Fruit fly (Drosophila melanogaster) whole organism, embryonic: ENCODE data around the gene CG4133.
A peak's percentile ranks its signal among the peaks of the same experiment; 100 is the strongest.

ENCODE experiments used
- Antp ChIP-seq: fragments of 200-800 bp; sonication (Bioruptor generic); optimal IDR thresholded peaks from 3 replicates; lab custom pipeline; 2016; ENCODE audit warnings: missing biosample characterization, missing genetic modification characterization
- CG10274 ChIP-seq: fragments of 200-800 bp; sonication (Bioruptor generic); optimal IDR thresholded peaks from 3 replicates; lab custom pipeline; 2017; ENCODE audit warnings: missing biosample characterization, mild to moderate bottlenecking, missing genetic modification characterization
- CG11696 ChIP-seq: fragments of 200-800 bp; sonication (Bioruptor generic); IDR thresholded peaks from 2 replicates; pipeline ENCODE4 v1.3.6; 2022; ENCODE audit warnings: missing biosample characterization, missing genetic modification characterization
- CG11723 ChIP-seq: fragments of 200-800 bp; sonication (Bioruptor generic); optimal IDR thresholded peaks from 2 replicates; lab custom pipeline; 2017; ENCODE audit warnings: missing biosample characterization, mild to moderate bottlenecking, missing genetic modification characterization
- CG14014 ChIP-seq: fragments of 200-800 bp; sonication (Bioruptor generic); IDR thresholded peaks from 2 replicates; pipeline ENCODE4 v1.3.6; 2022; ENCODE audit warnings: missing biosample characterization, missing genetic modification characterization
- CG15011 ChIP-seq: fragments of 200-800 bp; sonication (Bioruptor generic); optimal IDR thresholded peaks from 3 replicates; lab custom pipeline; 2018; ENCODE audit warnings: missing biosample characterization, mild to moderate bottlenecking, missing genetic modification characterization
- CG15073 ChIP-seq: fragments of 200-800 bp; sonication (Bioruptor generic); optimal IDR thresholded peaks from 2 replicates; lab custom pipeline; 2016; ENCODE audit warnings: missing biosample characterization, missing genetic modification characterization
- CG1602 ChIP-seq: fragments of 200-800 bp; sonication (Bioruptor generic); optimal IDR thresholded peaks from 3 replicates; lab custom pipeline; 2016; ENCODE audit warnings: missing biosample characterization, missing genetic modification characterization
- CG17802 ChIP-seq: fragments of 200-800 bp; sonication (Bioruptor generic); optimal IDR thresholded peaks from 2 replicates; lab custom pipeline; 2018; ENCODE audit warnings: missing biosample characterization, mild to moderate bottlenecking, missing genetic modification characterization, moderate library complexity
- CG3065 ChIP-seq: fragments of 200-800 bp; sonication (Bioruptor generic); optimal IDR thresholded peaks from 2 replicates; lab custom pipeline; 2016; ENCODE audit warnings: missing biosample characterization, missing genetic modification characterization
- CG3163 ChIP-seq: fragments of 200-800 bp; sonication (Bioruptor generic); optimal IDR thresholded peaks from 3 replicates; lab custom pipeline; 2016; ENCODE audit warnings: missing biosample characterization, missing genetic modification characterization
- CG32532 ChIP-seq: fragments of 200-800 bp; sonication (Bioruptor generic); IDR thresholded peaks from 2 replicates; pipeline ENCODE4 v1.3.6; 2022; ENCODE audit warnings: missing biosample characterization, missing genetic modification characterization
- CG3281 ChIP-seq: fragments of 200-800 bp; sonication (Bioruptor generic); optimal IDR thresholded peaks from 3 replicates; lab custom pipeline; 2017; ENCODE audit warnings: missing biosample characterization, mild to moderate bottlenecking, missing genetic modification characterization
- CG3407 ChIP-seq: fragments of 200-800 bp; sonication (Bioruptor generic); optimal IDR thresholded peaks from 2 replicates; lab custom pipeline; 2018; ENCODE audit warnings: missing biosample characterization, mild to moderate bottlenecking, missing genetic modification characterization
- CG42726 ChIP-seq: fragments of 200-800 bp; sonication (Bioruptor generic); IDR thresholded peaks from 2 replicates; pipeline ENCODE4 v1.3.6; 2022; ENCODE audit warnings: missing biosample characterization, missing genetic modification characterization; ENCODE audit not compliant: partially characterized antibody
- CG4282 ChIP-seq: fragments of 200-800 bp; sonication (Bioruptor generic); optimal IDR thresholded peaks from 2 replicates; lab custom pipeline; 2016; ENCODE audit warnings: missing biosample characterization, missing genetic modification characterization
- CG4360 ChIP-seq: fragments of 200-800 bp; sonication (Bioruptor generic); IDR thresholded peaks from 2 replicates; pipeline ENCODE4 v1.3.6; 2022; ENCODE audit warnings: missing biosample characterization, missing genetic modification characterization
- Doc3 ChIP-seq: fragments of 200-800 bp; sonication (Bioruptor generic); IDR thresholded peaks from 3 replicates; pipeline ENCODE4 v1.3.6; 2022; ENCODE audit warnings: missing biosample characterization, missing genetic modification characterization; ENCODE audit not compliant: partially characterized antibody
- GATAe ChIP-seq: fragments of 200-800 bp; sonication (Bioruptor generic); conservative IDR thresholded peaks from 2 replicates; pipeline ENCODE4 v1.3.6; 2022; ENCODE audit warnings: missing biosample characterization, missing genetic modification characterization
- HHEX ChIP-seq: fragments of 200-800 bp; sonication (Bioruptor generic); optimal IDR thresholded peaks from 3 replicates; lab custom pipeline; 2017; ENCODE audit warnings: missing biosample characterization, mild to moderate bottlenecking, missing genetic modification characterization, missing genetic modification reagents
- HLH4C ChIP-seq: fragments of 200-800 bp; sonication (Bioruptor generic); IDR thresholded peaks from 3 replicates; pipeline ENCODE4 v1.3.6; 2022; ENCODE audit warnings: missing biosample characterization, missing genetic modification characterization; ENCODE audit not compliant: partially characterized antibody
- Hmr ChIP-seq: fragments of 200-800 bp; sonication (Bioruptor generic); optimal IDR thresholded peaks from 3 replicates; lab custom pipeline; 2017; ENCODE audit warnings: mild to moderate bottlenecking, missing biosample characterization, missing genetic modification reagents, missing genetic modification characterization
- Hmx ChIP-seq: fragments of 200-800 bp; sonication (Bioruptor generic); optimal IDR thresholded peaks from 2 replicates; lab custom pipeline; 2016; ENCODE audit warnings: missing biosample characterization, missing genetic modification characterization
- Stat92E ChIP-seq, 3 experiments: fragments of >200 bp in 2 of 3; fragments of 200-800 bp in 1 of 3; sonication (Bioruptor generic) in 1 of 3; optimal IDR thresholded peaks; 2 replicates each; lab custom pipeline; 2017 to 2019; ENCODE audit warnings: missing biosample characterization in 3 of 3, missing genetic modification characterization in 3 of 3, mild to moderate bottlenecking in 1 of 3, moderate library complexity in 1 of 3
- Vsx1 ChIP-seq: fragments of 200-800 bp; sonication (Bioruptor generic); optimal IDR thresholded peaks from 2 replicates; lab custom pipeline; 2017; ENCODE audit warnings: missing biosample characterization, mild to moderate bottlenecking, missing genetic modification characterization, missing genetic modification reagents
- Xbp1 ChIP-seq: fragments of 200-800 bp; sonication (Bioruptor generic); optimal IDR thresholded peaks from 3 replicates; lab custom pipeline; 2016; ENCODE audit warnings: missing biosample characterization, mild to moderate bottlenecking, missing genetic modification characterization
- ash1 ChIP-seq: fragments of 200-800 bp; sonication (Bioruptor generic); optimal IDR thresholded peaks from 2 replicates; lab custom pipeline; 2018; ENCODE audit warnings: missing biosample characterization, mild to moderate bottlenecking, missing genetic modification characterization
- bab2 ChIP-seq: fragments of 200-800 bp; sonication (Bioruptor generic); optimal IDR thresholded peaks from 2 replicates; lab custom pipeline; 2016; ENCODE audit warnings: missing biosample characterization, missing genetic modification characterization
- bowl ChIP-seq: fragments of 200-800 bp; sonication (Bioruptor generic); IDR thresholded peaks from 2 replicates; pipeline ENCODE4 v1.3.6; 2022; ENCODE audit warnings: missing biosample characterization, missing genetic modification characterization
- bsh ChIP-seq, 2 experiments: fragments of 200-800 bp; sonication (Bioruptor generic); optimal IDR thresholded peaks; 2 replicates each; lab custom pipeline; 2017 to 2018; ENCODE audit warnings: mild to moderate bottlenecking in 2 of 2, missing biosample characterization in 2 of 2, missing genetic modification characterization in 2 of 2, moderate library complexity in 1 of 2
- chif ChIP-seq, 2 experiments: fragments of 200-800 bp; sonication (Bioruptor generic); optimal IDR thresholded peaks; 3 replicates each; lab custom pipeline; 2016; ENCODE audit warnings: missing biosample characterization in 2 of 2, missing genetic modification characterization in 2 of 2
- chm ChIP-seq: fragments of 200-800 bp; sonication (Bioruptor generic); IDR thresholded peaks from 2 replicates; pipeline ENCODE4 v1.3.6; 2022; ENCODE audit warnings: missing biosample characterization, missing genetic modification characterization
- dimm ChIP-seq: fragments of 200-800 bp; sonication (Bioruptor generic); IDR thresholded peaks from 2 replicates; pipeline ENCODE4 v1.3.6; 2022; ENCODE audit warnings: missing biosample characterization, missing genetic modification characterization
- dmrt99B ChIP-seq: fragments of 200-800 bp; sonication (Bioruptor generic); optimal IDR thresholded peaks from 2 replicates; lab custom pipeline; 2018; ENCODE audit warnings: missing biosample characterization, mild to moderate bottlenecking, missing genetic modification characterization, moderate library complexity
- emc ChIP-seq: fragments of 200-800 bp; sonication (Bioruptor generic); optimal IDR thresholded peaks from 2 replicates; lab custom pipeline; 2016; ENCODE audit warnings: missing biosample characterization, missing genetic modification characterization
- ewg ChIP-seq: fragments of 200-800 bp; sonication (Bioruptor generic); optimal IDR thresholded peaks from 3 replicates; lab custom pipeline; 2017; ENCODE audit warnings: mild to moderate bottlenecking, missing biosample characterization, missing genetic modification reagents, missing genetic modification characterization
- gem ChIP-seq: fragments of 200-800 bp; sonication (Bioruptor generic); optimal IDR thresholded peaks from 2 replicates; lab custom pipeline; 2019; ENCODE audit warnings: missing biosample characterization, mild to moderate bottlenecking, missing genetic modification characterization, moderate library complexity
- kni ChIP-seq: fragments of 200-800 bp; sonication (Bioruptor generic); optimal IDR thresholded peaks from 3 replicates; lab custom pipeline; 2017; ENCODE audit warnings: mild to moderate bottlenecking, missing biosample characterization, missing genetic modification reagents, missing genetic modification characterization
- lbe ChIP-seq: fragments of 200-800 bp; sonication (Bioruptor generic); optimal IDR thresholded peaks from 2 replicates; lab custom pipeline; 2016; ENCODE audit warnings: missing biosample characterization, mild to moderate bottlenecking, missing genetic modification characterization
- lov ChIP-seq, 2 experiments: fragments of 200-800 bp in 1 of 2; fragments of >200 bp in 1 of 2; sonication (Bioruptor generic) in 1 of 2; IDR thresholded peaks in 1 of 2; optimal IDR thresholded peaks in 1 of 2; 2 replicates in 1 of 2; 3 replicates in 1 of 2; pipeline versions ENCODE4 v1.3.6 to Lab custom; 2017 to 2022; ENCODE audit warnings: missing biosample characterization in 1 of 2, missing genetic modification characterization in 1 of 2
- p53 ChIP-seq: fragments of 200-800 bp; sonication (Bioruptor generic); optimal IDR thresholded peaks from 2 replicates; lab custom pipeline; 2016; ENCODE audit warnings: missing biosample characterization, missing genetic modification characterization
- repo ChIP-seq: fragments of 200-800 bp; sonication (Bioruptor generic); optimal IDR thresholded peaks from 2 replicates; lab custom pipeline; 2016; ENCODE audit warnings: missing biosample characterization, missing genetic modification characterization
- sna ChIP-seq: fragments of 200-800 bp; sonication (Bioruptor generic); IDR thresholded peaks from 2 replicates; pipeline ENCODE4 v1.3.6; 2022; ENCODE audit warnings: missing biosample characterization, missing genetic modification characterization; ENCODE audit not compliant: partially characterized antibody
- sqz ChIP-seq: fragments of 200-800 bp; sonication (Bioruptor generic); optimal IDR thresholded peaks from 3 replicates; lab custom pipeline; 2018; ENCODE audit warnings: missing biosample characterization, mild to moderate bottlenecking, missing genetic modification characterization
- stc ChIP-seq: fragments of 200-800 bp; sonication (Bioruptor generic); IDR thresholded peaks from 2 replicates; pipeline ENCODE4 v1.3.6; 2022; ENCODE audit warnings: missing biosample characterization, missing genetic modification characterization
- tgo ChIP-seq: fragments of 200-800 bp; sonication (Bioruptor generic); IDR thresholded peaks from 3 replicates; pipeline ENCODE4 v1.3.6; 2022; ENCODE audit warnings: missing biosample characterization, missing genetic modification characterization
- wor ChIP-seq: fragments of 200-800 bp; sonication (Bioruptor generic); IDR thresholded peaks from 2 replicates; pipeline ENCODE4 v1.3.6; 2022; ENCODE audit warnings: missing biosample characterization, missing genetic modification characterization

CG4133 gene

dm6 chr2L:441927-442691, 13.2 kb upstream of the CG4133 start (continued):
- TF ChIP-seq CG14014 (GFP tag; lab: Robert Waterston, UW) (peak; percentile 57; the same call in 1 of the 2 replicates), CG32532 (peak; percentile 65; the same call in 1 of the 2 replicates), gem (tag; lab: Kevin White, UChicago) (no peak), CG10274 (GFP tag; lab: Kevin White, UChicago) (no peak), CG4282 (GFP tag; lab: Kevin White, UChicago) (peak; percentile 50), chif (GFP tag; optimal IDR thresholded peaks at IDR 0.05; lab: Kevin White, UChicago) (peak; percentile 78 to 94), Antp (GFP tag; lab: Kevin White, UChicago) (peak; percentile 89), CG15073 (GFP tag; lab: Kevin White, UChicago) (peak; percentile 29), stc (GFP tag; lab: Robert Waterston, UW) (peak; percentile 86), CG3065 (GFP tag; lab: Kevin White, UChicago) (peak; percentile 58), CG15011 (GFP tag; lab: Kevin White, UChicago) (peak; percentile 11), CG3407 (GFP tag; lab: Kevin White, UChicago) (peak; percentile 81), dimm (GFP tag; lab: Robert Waterston, UW) (peak; percentile 35; the same call in 1 of the 2 replicates), CG3163 (GFP tag; lab: Kevin White, UChicago) (peak; percentile 63), Hmx (no peak), CG3281 (GFP tag; lab: Kevin White, UChicago) (no peak), GATAe (GFP tag; lab: Robert Waterston, UW) (no peak), ewg (GFP tag; lab: Kevin White, UChicago) (peak; percentile 75), emc (peak; percentile 53), Hmr (GFP tag; lab: Kevin White, UChicago) (peak; percentile 31), HLH4C (GFP tag; lab: Robert Waterston, UW) (no peak), repo (peak; percentile 73), Vsx1 (peak; percentile 59), dmrt99B (tag; lab: Kevin White, UChicago) (peak; percentile 92), kni (GFP tag; lab: Kevin White, UChicago) (peak; percentile 10), lbe (GFP tag; lab: Kevin White, UChicago) (peak; percentile 92), tgo (GFP tag; lab: Robert Waterston, UW) (peak; percentile 72), CG17802 (peak; percentile 72), p53 (GFP tag; lab: Kevin White, UChicago) (peak; percentile 72), ash1 (GFP tag; lab: Kevin White, UChicago) (no peak), CG1602 (GFP tag; lab: Kevin White, UChicago) (peak; percentile 83), lov (optimal IDR thresholded peaks at IDR 0.05; lab: Kevin White, UChicago) (no peak), lov (GFP tag; IDR thresholded peaks at IDR 0.05; lab: Robert Waterston, UW) (peak; percentile 91), Doc3 (GFP tag; lab: Robert Waterston, UW) (no peak), CG4360 (GFP tag; lab: Robert Waterston, UW) (peak; percentile 63), CG11723 (peak; percentile 66), chm (GFP tag; lab: Robert Waterston, UW) (peak; percentile 78; the same call in 1 of the 2 replicates), HHEX (GFP tag; lab: Kevin White, UChicago) (peak; percentile 71), wor (GFP tag; lab: Robert Waterston, UW) (peak; percentile 77), bowl (GFP tag; lab: Robert Waterston, UW) (peak; percentile 75), bsh (GFP tag; optimal IDR thresholded peaks at IDR 0.05; lab: Kevin White, UChicago) (peak; percentile 88 to 89), sna (GFP tag; lab: Robert Waterston, UW) (no peak), bab2 (GFP tag; lab: Kevin White, UChicago) (peak; percentile 78), CG11696 (GFP tag; lab: Robert Waterston, UW) (peak; percentile 51; the same call in 1 of the 2 replicates), CG42726 (GFP tag; lab: Robert Waterston, UW) (no peak), sqz (peak; percentile 45), Stat92E (GFP tag; optimal IDR thresholded peaks at IDR 0.05; lab: Kevin White, UChicago) (peak in 1 of 3 experiments; percentile 64), Xbp1 (GFP tag; lab: Kevin White, UChicago) (peak; percentile 86)
